Fruit fly (Drosophila melanogaster) whole organism, embryonic: ENCODE data around the gene CG4210.

Source experiments
- CG10267 ChIP-seq: fragments of 200-800 bp; sonication (Bioruptor generic); optimal IDR thresholded peaks from 2 replicates; lab custom pipeline; 2018; ENCODE audit warnings: missing biosample characterization, mild to moderate bottlenecking, missing genetic modification characterization, moderate library complexity
- CG10321 ChIP-seq: fragments of 200-800 bp; sonication (Bioruptor generic); IDR thresholded peaks from 2 replicates; pipeline ENCODE4 v1.3.6; 2022; ENCODE audit warnings: missing biosample characterization, missing genetic modification characterization
- CG10431 ChIP-seq: fragments of 200-800 bp; sonication (Bioruptor generic); optimal IDR thresholded peaks from 3 replicates; lab custom pipeline; 2018; ENCODE audit warnings: missing biosample characterization, mild to moderate bottlenecking, missing genetic modification characterization
- CG11093 ChIP-seq: fragments of 200-800 bp; sonication (Bioruptor generic); IDR thresholded peaks from 3 replicates; pipeline ENCODE4 v1.3.6; 2022; ENCODE audit warnings: missing biosample characterization, missing genetic modification characterization
- CG13424 ChIP-seq: fragments of 200-800 bp; sonication (Bioruptor generic); optimal IDR thresholded peaks from 2 replicates; lab custom pipeline; 2019; ENCODE audit warnings: missing biosample characterization, mild to moderate bottlenecking, missing genetic modification characterization, moderate library complexity
- CG14050 ChIP-seq: fragments of 200-800 bp; sonication (Bioruptor generic); IDR thresholded peaks from 3 replicates; pipeline ENCODE4 v1.3.6; 2022; ENCODE audit warnings: missing biosample characterization, missing genetic modification characterization
- CG14667 ChIP-seq: fragments of 200-800 bp; sonication (Bioruptor generic); IDR thresholded peaks from 2 replicates; pipeline ENCODE4 v1.3.6; 2022; ENCODE audit warnings: missing biosample characterization, missing genetic modification characterization
- CG16815 ChIP-seq: fragments of 200-800 bp; sonication (Bioruptor generic); optimal IDR thresholded peaks from 3 replicates; lab custom pipeline; 2017; ENCODE audit warnings: missing biosample characterization, mild to moderate bottlenecking, missing genetic modification characterization
- CG17359 ChIP-seq: fragments of 200-800 bp; sonication (Bioruptor generic); optimal IDR thresholded peaks from 3 replicates; lab custom pipeline; 2018; ENCODE audit warnings: missing biosample characterization, mild to moderate bottlenecking, missing genetic modification characterization, moderate library complexity
- CG2678 ChIP-seq: fragments of 200-800 bp; sonication (Bioruptor generic); optimal IDR thresholded peaks from 3 replicates; lab custom pipeline; 2019; ENCODE audit warnings: missing biosample characterization, mild to moderate bottlenecking, missing genetic modification characterization, moderate library complexity
- CG2875 ChIP-seq: fragments of 200-800 bp; sonication (Bioruptor generic); optimal IDR thresholded peaks from 2 replicates; lab custom pipeline; 2017; ENCODE audit warnings: missing biosample characterization, mild to moderate bottlenecking, missing genetic modification characterization, missing genetic modification reagents
- CG31441 ChIP-seq: fragments of 200-800 bp; sonication (Bioruptor generic); IDR thresholded peaks from 2 replicates; pipeline ENCODE4 v1.3.6; 2022; ENCODE audit warnings: missing biosample characterization, missing genetic modification characterization
- CG32532 ChIP-seq: fragments of 200-800 bp; sonication (Bioruptor generic); IDR thresholded peaks from 2 replicates; pipeline ENCODE4 v1.3.6; 2022; ENCODE audit warnings: missing biosample characterization, missing genetic modification characterization
- CG4730 ChIP-seq: fragments of 200-800 bp; sonication (Bioruptor generic); IDR thresholded peaks from 2 replicates; pipeline ENCODE4 v1.3.6; 2022; ENCODE audit warnings: missing biosample characterization, missing genetic modification characterization
- CG6272 ChIP-seq: fragments of 200-800 bp; sonication (Bioruptor generic); IDR thresholded peaks from 2 replicates; pipeline ENCODE4 v1.3.6; 2022; ENCODE audit warnings: missing biosample characterization, missing genetic modification characterization
- CG9437 ChIP-seq: fragments of 200-800 bp; sonication (Bioruptor generic); optimal IDR thresholded peaks from 2 replicates; lab custom pipeline; 2018; ENCODE audit warnings: missing biosample characterization, mild to moderate bottlenecking, missing genetic modification characterization
- CG9727 ChIP-seq: fragments of 200-800 bp; sonication (Bioruptor generic); optimal IDR thresholded peaks from 3 replicates; lab custom pipeline; 2017; ENCODE audit warnings: missing biosample characterization, mild to moderate bottlenecking, missing genetic modification characterization
- CHES-1-like ChIP-seq: fragments of 200-800 bp; sonication (Bioruptor generic); optimal IDR thresholded peaks from 2 replicates; lab custom pipeline; 2016; ENCODE audit warnings: missing biosample characterization, missing genetic modification characterization
- D19B ChIP-seq: fragments of 200-800 bp; sonication (Bioruptor generic); optimal IDR thresholded peaks from 2 replicates; lab custom pipeline; 2017; ENCODE audit warnings: missing biosample characterization, mild to moderate bottlenecking, missing genetic modification characterization
- Deaf1 ChIP-seq: fragments of 200-800 bp; optimal IDR thresholded peaks from 3 replicates; lab custom pipeline; 2019; ENCODE audit warnings: missing biosample characterization, mild to moderate bottlenecking, missing genetic modification characterization, moderate library complexity
- Dp ChIP-seq: fragments of 200-800 bp; sonication (Bioruptor generic); optimal IDR thresholded peaks from 2 replicates; lab custom pipeline; 2018; ENCODE audit warnings: missing biosample characterization, mild to moderate bottlenecking, missing genetic modification characterization, moderate library complexity
- Fer3 ChIP-seq: fragments of 200-800 bp; sonication (Bioruptor generic); optimal IDR thresholded peaks from 2 replicates; lab custom pipeline; 2018; ENCODE audit warnings: missing biosample characterization, mild to moderate bottlenecking, missing genetic modification characterization, moderate library complexity
- H15 ChIP-seq: fragments of 200-800 bp; sonication (Bioruptor generic); IDR thresholded peaks from 3 replicates; pipeline ENCODE4 v1.3.6; 2022; ENCODE audit warnings: missing biosample characterization, missing genetic modification characterization
- H2.0 ChIP-seq: fragments of 200-800 bp; sonication (Bioruptor generic); IDR thresholded peaks from 2 replicates; pipeline ENCODE4 v1.3.6; 2022; ENCODE audit warnings: missing biosample characterization, missing genetic modification characterization
- MTF-1 ChIP-seq: fragments of 200-800 bp; sonication (Bioruptor generic); optimal IDR thresholded peaks from 2 replicates; lab custom pipeline; 2018; ENCODE audit warnings: missing biosample characterization, mild to moderate bottlenecking, missing genetic modification characterization, borderline replicate concordance
- Neu2 ChIP-seq: fragments of 200-800 bp; sonication (Bioruptor generic); optimal IDR thresholded peaks from 3 replicates; lab custom pipeline; 2016; ENCODE audit warnings: missing biosample characterization, missing genetic modification characterization, borderline replicate concordance
- Oli ChIP-seq: fragments of 200-800 bp; sonication (Bioruptor generic); optimal IDR thresholded peaks from 2 replicates; lab custom pipeline; 2018; ENCODE audit warnings: missing biosample characterization, mild to moderate bottlenecking, missing genetic modification characterization, moderate library complexity
- Scr ChIP-seq: fragments of 200-800 bp; sonication (Bioruptor generic); IDR thresholded peaks from 2 replicates; pipeline ENCODE4 v1.3.6; 2022; ENCODE audit warnings: missing biosample characterization, missing genetic modification characterization; ENCODE audit not compliant: partially characterized antibody
- bbx ChIP-seq: fragments of 200-800 bp; sonication (Bioruptor generic); IDR thresholded peaks from 2 replicates; pipeline ENCODE4 v1.3.6; 2022; ENCODE audit warnings: missing biosample characterization, missing genetic modification characterization; ENCODE audit not compliant: partially characterized antibody
- bigmax ChIP-seq: fragments of 200-800 bp; sonication (Bioruptor generic); optimal IDR thresholded peaks from 2 replicates; lab custom pipeline; 2018; ENCODE audit warnings: missing biosample characterization, mild to moderate bottlenecking, missing genetic modification characterization
- danr ChIP-seq: fragments of 200-800 bp; sonication (Bioruptor generic); IDR thresholded peaks from 2 replicates; pipeline ENCODE4 v1.3.6; 2022; ENCODE audit warnings: missing biosample characterization, missing genetic modification characterization
- dpn ChIP-seq, 2 experiments: fragments of 200-800 bp; sonication (Bioruptor generic); optimal IDR thresholded peaks; 3 replicates each; lab custom pipeline; 2016; ENCODE audit warnings: missing biosample characterization in 2 of 2, missing genetic modification characterization in 2 of 2
- eyg ChIP-seq: fragments of 200-800 bp; sonication (Bioruptor generic); optimal IDR thresholded peaks from 3 replicates; lab custom pipeline; 2016; ENCODE audit warnings: missing biosample characterization, missing genetic modification characterization
- kah ChIP-seq: fragments of 200-800 bp; sonication (Bioruptor generic); optimal IDR thresholded peaks from 2 replicates; lab custom pipeline; 2018; ENCODE audit warnings: missing biosample characterization, mild to moderate bottlenecking, missing genetic modification characterization
- klu ChIP-seq: fragments of 200-800 bp; sonication (Bioruptor generic); IDR thresholded peaks from 2 replicates; pipeline ENCODE4 v1.3.6; 2022; ENCODE audit warnings: missing biosample characterization, missing genetic modification characterization
- knrl ChIP-seq: fragments of 200-800 bp; sonication (Bioruptor generic); IDR thresholded peaks from 3 replicates; pipeline ENCODE4 v1.3.6; 2022; ENCODE audit warnings: missing biosample characterization, missing genetic modification characterization; ENCODE audit not compliant: partially characterized antibody
- mam ChIP-seq: fragments of 200-800 bp; sonication (Bioruptor generic); optimal IDR thresholded peaks from 3 replicates; lab custom pipeline; 2016; ENCODE audit warnings: missing biosample characterization, missing genetic modification characterization
- psq ChIP-seq: fragments of 200-800 bp; sonication (Bioruptor generic); optimal IDR thresholded peaks from 2 replicates; lab custom pipeline; 2017; ENCODE audit warnings: missing biosample characterization, missing genetic modification characterization
- rib ChIP-seq: fragments of 200-800 bp; sonication (Bioruptor generic); IDR thresholded peaks from 2 replicates; pipeline ENCODE4 v1.3.6; 2022; ENCODE audit warnings: missing biosample characterization, missing genetic modification characterization
- row ChIP-seq: fragments of 200-800 bp; sonication (Bioruptor generic); IDR thresholded peaks from 3 replicates; pipeline ENCODE4 v1.3.6; 2022; ENCODE audit warnings: missing biosample characterization, missing genetic modification characterization
- schlank ChIP-seq: fragments of 200-800 bp; sonication (Bioruptor generic); optimal IDR thresholded peaks from 2 replicates; lab custom pipeline; 2018; ENCODE audit warnings: missing biosample characterization, mild to moderate bottlenecking, missing genetic modification characterization
- seq ChIP-seq: fragments of 200-800 bp; sonication (Bioruptor generic); IDR thresholded peaks from 2 replicates; pipeline ENCODE4 v1.3.6; 2022; ENCODE audit warnings: missing biosample characterization, missing genetic modification characterization
- sqz ChIP-seq: fragments of 200-800 bp; sonication (Bioruptor generic); optimal IDR thresholded peaks from 3 replicates; lab custom pipeline; 2018; ENCODE audit warnings: missing biosample characterization, mild to moderate bottlenecking, missing genetic modification characterization
- unc-4 ChIP-seq: fragments of 200-800 bp; sonication (Bioruptor generic); IDR thresholded peaks from 2 replicates; pipeline ENCODE4 v1.3.6; 2022; ENCODE audit warnings: missing biosample characterization, missing genetic modification characterization; ENCODE audit not compliant: partially characterized antibody
- usp ChIP-seq: fragments of >200 bp; optimal IDR thresholded peaks from 2 replicates; lab custom pipeline; 2017; ENCODE audit warnings: missing biosample characterization, missing genetic modification characterization
- wek ChIP-seq: fragments of 200-800 bp; sonication (Bioruptor generic); optimal IDR thresholded peaks from 3 replicates; lab custom pipeline; 2018; ENCODE audit warnings: missing biosample characterization, mild to moderate bottlenecking, missing genetic modification characterization, moderate library complexity

CG4210 gene

DNA sequence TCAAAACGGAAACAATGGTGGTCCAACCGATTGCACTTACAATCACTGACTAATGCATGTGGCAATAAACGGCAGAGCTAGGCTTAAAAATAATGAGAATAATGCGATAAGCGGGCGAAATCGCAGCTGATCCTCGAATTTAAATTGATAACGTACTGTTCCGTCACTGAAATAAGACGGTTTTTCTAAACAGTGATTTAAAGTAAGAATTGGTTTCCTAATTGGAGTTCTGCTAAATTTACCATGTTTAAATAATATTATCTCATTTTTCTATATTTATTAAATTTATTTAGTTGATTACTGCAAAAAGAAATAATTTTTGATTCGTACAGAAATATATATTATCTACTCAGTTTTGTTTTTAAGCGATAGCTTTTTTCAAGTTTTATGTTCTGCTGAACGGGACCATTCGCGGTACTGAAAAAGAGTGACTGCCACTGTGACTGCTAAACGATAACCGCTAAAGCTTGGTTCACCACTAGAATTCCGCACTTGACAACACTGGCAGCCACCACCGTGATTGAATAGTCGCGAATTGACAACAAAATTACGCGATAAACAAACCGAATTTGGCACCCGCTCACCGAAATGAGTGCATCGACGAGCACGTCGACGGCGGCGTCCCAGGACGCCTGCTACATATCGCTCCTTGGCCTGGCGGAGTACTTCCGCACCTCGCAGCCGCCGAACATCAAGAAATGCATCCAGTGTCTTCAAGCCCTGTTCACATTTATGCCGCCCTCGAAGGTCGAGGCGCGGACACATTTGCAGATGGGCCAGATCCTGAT is 4.9 kb upstream of the CG4210 start, which contains the start of the genes Spn88Eb and Mau2 (continued):
- no peak for TF ChIP-seq sqz (GFP tag; lab: Kevin White, UChicago)
- peak; percentile 75 for TF ChIP-seq CG6272 (GFP tag; lab: Robert Waterston, UW)
- no peak for TF ChIP-seq CG10321 (GFP tag; lab: Robert Waterston, UW)
- no peak for TF ChIP-seq D19B
- peak; percentile 37 for TF ChIP-seq Oli
- TF ChIP-seq Fer3 (tag; lab: Kevin White, UChicago), result peak; percentile 53
- no peak for TF ChIP-seq Deaf1 (tag; lab: Kevin White, UChicago)
- TF ChIP-seq mam, result peak; percentile 80
- TF ChIP-seq CG10431 (GFP tag; lab: Kevin White, UChicago), result no peak
- TF ChIP-seq eyg (GFP tag; lab: Kevin White, UChicago), result peak; percentile 37
- peak; percentile 72 for TF ChIP-seq unc-4 (GFP tag; lab: Robert Waterston, UW)
- peak; percentile 77 for TF ChIP-seq Scr (GFP tag; lab: Robert Waterston, UW)
- peak; percentile 61; the same call in 2 of the 3 replicates for TF ChIP-seq H15 (GFP tag; lab: Robert Waterston, UW)
- TF ChIP-seq CG32532 (GFP tag; lab: Robert Waterston, UW), result peak; percentile 85
- TF ChIP-seq CG13424 (tag; lab: Kevin White, UChicago), result peak; percentile 60
- TF ChIP-seq CG2875 (GFP tag; lab: Kevin White, UChicago), result no peak
- TF ChIP-seq dpn (GFP tag; optimal IDR thresholded peaks at IDR 0.05; lab: Kevin White, UChicago), result peak; percentile 70 to 76

DNA sequence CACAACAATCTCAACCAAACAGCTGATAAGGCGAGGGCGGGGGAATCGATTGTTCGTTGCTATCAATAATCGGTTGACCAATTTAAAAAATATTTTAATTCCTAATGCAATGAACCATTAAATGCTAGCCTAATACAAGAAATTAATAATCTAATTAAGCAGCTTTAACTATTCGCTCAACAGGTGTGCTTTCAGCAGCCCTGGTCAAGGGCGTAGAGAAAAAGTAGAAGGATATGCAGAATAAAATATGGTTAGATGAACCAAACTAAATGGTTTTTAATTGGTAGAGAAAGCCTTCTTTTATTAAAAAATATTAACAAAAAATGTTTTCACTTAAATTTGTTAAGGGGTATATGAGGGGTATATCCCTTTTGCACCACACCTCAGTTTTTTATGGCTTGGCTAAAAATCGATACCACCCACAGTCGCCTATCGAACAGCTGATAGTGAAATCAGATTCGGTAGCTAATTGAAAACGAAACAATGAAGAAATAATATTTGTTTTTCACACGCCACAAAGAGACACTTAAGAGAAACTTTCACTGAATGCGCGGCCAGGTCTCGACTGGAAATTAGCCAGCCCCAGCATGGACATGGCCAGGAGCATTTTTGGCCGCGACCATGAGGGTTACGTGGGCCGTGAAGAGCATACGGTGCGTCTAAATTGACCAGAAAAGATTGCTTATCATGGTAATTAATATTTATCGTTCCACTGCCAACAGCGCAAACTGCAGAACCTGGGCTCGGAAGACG is 5.2 kb downstream of the CG4210 start, which contains the start of the genes SIDL and CG12241:
Gene SIDL, minus strand, starts transcription at position 51 of the 753 bp plus-strand sequence.
Gene CG12241, plus strand, starts transcription at position 433 of the 753 bp plus-strand sequence.
- TF ChIP-seq CG2678 (peak; percentile 92), kah (peak; percentile 77), CG4730 (GFP tag; lab: Robert Waterston, UW) (peak; percentile 92), schlank (peak; percentile 32), CG9437 (GFP tag; lab: Kevin White, UChicago) (peak; percentile 62), CG14667 (GFP tag; lab: Robert Waterston, UW) (peak; percentile 94), CG11093 (GFP tag; lab: Robert Waterston, UW) (peak; percentile 91), MTF-1 (peak; percentile 32), CG10321 (GFP tag; lab: Robert Waterston, UW) (no peak), row (GFP tag; lab: Robert Waterston, UW) (peak; percentile 76), usp (no peak), CG17359 (tag; lab: Kevin White, UChicago) (peak; percentile 83), bigmax (GFP tag; lab: Kevin White, UChicago) (peak; percentile 36), CG31441 (GFP tag; lab: Robert Waterston, UW) (peak; percentile 90), rib (GFP tag; lab: Robert Waterston, UW) (peak; percentile 91), CG16815 (GFP tag; lab: Kevin White, UChicago) (peak; percentile 25), CHES-1-like (GFP tag; lab: Kevin White, UChicago) (peak; percentile 14), seq (no peak), CG10267 (peak; percentile 80), danr (GFP tag; lab: Robert Waterston, UW) (peak; percentile 87), Dp (GFP tag; lab: Kevin White, UChicago) (peak; percentile 54), CG14050 (GFP tag; lab: Robert Waterston, UW) (no peak), psq (peak; percentile 13), CG9727 (peak; percentile 90), H2.0 (0 out of 2 replicates have a peak, but pooled peaks have one; percentile 13), knrl (peak; percentile 16; the same call in 1 of the 3 replicates), Neu2 (GFP tag; lab: Kevin White, UChicago) (peak; percentile 21), wek (no peak), klu (GFP tag; lab: Robert Waterston, UW) (peak; percentile 89), bbx (GFP tag; lab: Robert Waterston, UW) (no peak)
